1 worm cellular context compared by ENCODE assay signal in the genomic region with DNA sequence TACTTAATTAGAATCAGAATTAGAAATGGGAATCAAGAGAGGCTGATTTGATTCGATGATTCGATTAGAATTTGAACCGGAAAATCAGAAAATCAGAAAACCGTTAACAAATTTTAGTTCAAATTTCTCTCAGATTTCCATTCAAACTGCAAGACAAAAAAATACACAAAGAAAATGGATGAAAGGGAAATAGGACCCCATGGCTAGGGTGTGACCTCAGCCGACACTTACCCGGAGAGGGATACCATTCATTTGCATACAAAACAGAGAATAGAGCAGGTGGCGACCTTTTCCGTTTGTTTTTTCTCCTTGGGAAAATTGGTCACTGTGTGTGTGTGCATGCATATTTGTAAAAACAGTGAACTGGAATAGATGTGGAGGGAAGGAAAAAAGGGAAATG.
A peak's percentile ranks its signal among the peaks of the same experiment; 100 is the strongest.
TF ChIP-seq lines count a peak whose summit lies in the region.

No protein-coding gene starts in this region.

TF ChIP-seq in whole organism, L1 larva, 84 proteins besides CTCF, POLR2A, EP300 and RAD21 (continued from another document):
- peak; percentile 47 for TF ChIP-seq blmp-1 (tag; optimal IDR thresholded peaks at IDR 0.05; lab: Kevin White, UChicago)
- no peak for TF ChIP-seq zip-4 (GFP tag; optimal IDR thresholded peaks at IDR 0.05; lab: Kevin White, UChicago)
- TF ChIP-seq nhr-47 (tag; optimal IDR thresholded peaks at IDR 0.05; lab: Kevin White, UChicago), result no peak
